Worm (Caenorhabditis elegans) whole organism, midembryonic: ENCODE data around the gene R13H9.6.

ENCODE experiments used
- flt-1 ChIP-seq: fragments of 200-800 bp; sonication (Bioruptor generic); IDR thresholded peaks from 2 replicates; pipeline ENCODE4 v1.3.6; 2022; ENCODE audit warnings: missing genetic modification characterization, missing compliant biosample characterization
- med-1 ChIP-seq: sonication (generic microtip); optimal IDR thresholded peaks from 2 replicates; lab custom pipeline; 2017; ENCODE audit warnings: missing genetic modification characterization, mild to moderate bottlenecking, missing compliant biosample characterization, antibody characterized with exemption, missing genetic modification reagents; ENCODE audit not compliant: insufficient read depth
- tab-1 ChIP-seq: fragments of 200-800 bp; sonication (Bioruptor generic); IDR thresholded peaks from 2 replicates; pipeline ENCODE4 v1.3.6; 2022; ENCODE audit warnings: missing genetic modification characterization, missing compliant biosample characterization
- ztf-29 ChIP-seq: fragments of 200-800 bp; sonication (Bioruptor generic); IDR thresholded peaks from 2 replicates; pipeline ENCODE4 v1.3.6; 2022; ENCODE audit warnings: missing genetic modification reagents, missing genetic modification characterization, missing compliant biosample characterization

- TF ChIP-seq ztf-29 (GFP tag; lab: Robert Waterston, UW) (no peak), flt-1 (no peak), tab-1 (GFP tag; lab: Robert Waterston, UW) (no peak), med-1 (GFP tag; lab: Kevin White, UChicago) (no peak)
These were observed 31.7 kb upstream of the R13H9.6 start for ce11 chrIV:5100145-5100544.
